Worm (Caenorhabditis elegans) whole organism, L3 larva: ENCODE results near the gene C29F9.8.

ENCODE experiments used
- aly-2 ChIP-seq: fragments of 150-350 bp; optimal IDR thresholded peaks from 2 replicates; lab custom pipeline; 2014; ENCODE audit warnings: missing biosample characterization, missing genetic modification characterization
- ama-1 ChIP-seq: fragments of 150-350 bp; optimal IDR thresholded peaks from 2 replicates; lab custom pipeline; 2018
- ceh-16 ChIP-seq: sonication (generic microtip); optimal IDR thresholded peaks from 2 replicates; lab custom pipeline; 2017; ENCODE audit warnings: missing biosample characterization, missing genetic modification characterization
- ceh-28 ChIP-seq: fragments of 150-350 bp; optimal IDR thresholded peaks from 2 replicates; lab custom pipeline; 2014; ENCODE audit warnings: missing biosample characterization, missing genetic modification reagents, missing genetic modification characterization
- ceh-9 ChIP-seq: sonication (generic microtip); optimal IDR thresholded peaks from 2 replicates; lab custom pipeline; 2018; ENCODE audit warnings: missing biosample characterization, missing genetic modification characterization
- egl-27 ChIP-seq: sonication (generic microtip); optimal IDR thresholded peaks from 4 replicates; lab custom pipeline; 2017; ENCODE audit warnings: missing biosample characterization, missing genetic modification reagents, missing genetic modification characterization
- elt-2 ChIP-seq: sonication (generic microtip); optimal IDR thresholded peaks from 2 replicates; lab custom pipeline; 2016; ENCODE audit warnings: missing genetic modification reagents, mild to moderate bottlenecking, missing genetic modification characterization, missing compliant biosample characterization
- fkh-10 ChIP-seq: sonication (generic microtip); optimal IDR thresholded peaks from 2 replicates; lab custom pipeline; 2017; ENCODE audit warnings: missing biosample characterization, missing genetic modification reagents, missing genetic modification characterization
- fos-1 ChIP-seq: fragments of 150-350 bp; optimal IDR thresholded peaks from 2 replicates; lab custom pipeline; 2014; ENCODE audit warnings: missing biosample characterization, missing genetic modification characterization
- jun-1 ChIP-seq: fragments of 150-350 bp; optimal IDR thresholded peaks from 2 replicates; lab custom pipeline; 2014; ENCODE audit warnings: missing biosample characterization, missing genetic modification reagents, missing genetic modification characterization
- mml-1 ChIP-seq: fragments of 150-350 bp; sonication (generic microtip); optimal IDR thresholded peaks from 3 replicates; lab custom pipeline; 2014; ENCODE audit warnings: missing biosample characterization, missing genetic modification characterization
- nhr-11 ChIP-seq: fragments of 150-350 bp; optimal IDR thresholded peaks from 2 replicates; lab custom pipeline; 2014; ENCODE audit warnings: missing biosample characterization, missing genetic modification characterization
- pqm-1 ChIP-seq: fragments of 150-350 bp; optimal IDR thresholded peaks from 2 replicates; lab custom pipeline; 2017; ENCODE audit warnings: missing biosample characterization, missing genetic modification characterization, inconsistent platforms
- unc-62 ChIP-seq: fragments of 150-350 bp; sonication (generic microtip); optimal IDR thresholded peaks from 4 replicates; lab custom pipeline; 2014; ENCODE audit warnings: missing biosample characterization, missing genetic modification reagents, missing genetic modification characterization

ce11 chrIII:96196-96595 lies 722 bp downstream of the C29F9.8 start:
- TF ChIP-seq aly-2 (tag; lab: Kevin White, UChicago) (no peak), ama-1 (no peak), fos-1 (tag; lab: Kevin White, UChicago) (no peak), unc-62 (no peak), jun-1 (tag; lab: Kevin White, UChicago) (no peak), ceh-16 (tag; lab: Kevin White, UChicago) (no peak), pqm-1 (tag; lab: Kevin White, UChicago) (no peak), fkh-10 (no peak), nhr-11 (tag; lab: Kevin White, UChicago) (no peak), elt-2 (tag; lab: Kevin White, UChicago) (peak; percentile 12), mml-1 (tag; lab: Kevin White, UChicago) (no peak), egl-27 (tag; lab: Kevin White, UChicago) (no peak), ceh-28 (tag; lab: Kevin White, UChicago) (peak; percentile 58), ceh-9 (no peak)
